Worm (Caenorhabditis elegans) whole organism, L4/young adult: ENCODE data around the gene F11D11.3.

Experiments used
- W03F9.2 ChIP-seq: fragments of 150-350 bp; optimal IDR thresholded peaks from 2 replicates; lab custom pipeline; 2014; ENCODE audit warnings: missing biosample characterization, missing genetic modification characterization
- dao-5 ChIP-seq: sonication (generic microtip); optimal IDR thresholded peaks from 2 replicates; lab custom pipeline; 2016; ENCODE audit warnings: missing genotype, missing genetic modification characterization, moderate library complexity, missing compliant biosample characterization
- him-1 ChIP-seq: sonication (generic microtip); optimal IDR thresholded peaks from 2 replicates; lab custom pipeline; 2016; ENCODE audit warnings: missing genotype, missing genetic modification reagents, missing genetic modification characterization, missing compliant biosample characterization

DNA sequence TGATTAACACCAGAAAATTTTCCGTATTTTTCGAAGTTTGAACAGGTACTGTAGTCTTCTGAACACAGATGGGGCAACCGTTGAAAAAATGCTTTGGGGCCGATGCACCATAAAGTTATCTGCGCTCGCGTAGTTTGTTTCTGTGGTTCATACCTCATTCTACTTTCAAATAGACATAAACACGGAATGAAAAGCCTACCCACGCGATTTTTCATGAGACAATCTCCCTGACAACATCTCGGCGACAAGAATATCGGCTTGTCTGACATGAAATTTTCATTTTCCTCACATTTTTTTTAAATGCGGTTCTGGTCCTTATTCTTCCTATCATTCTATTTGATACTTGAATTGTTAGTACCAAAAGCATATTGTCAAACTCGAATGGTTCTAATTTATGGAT is 12.7 kb upstream of the F11D11.3 start, which contains the start of gene clec-257:
- TF ChIP-seq him-1 (tag; lab: Kevin White, UChicago), result no peak
- no peak for TF ChIP-seq W03F9.2 (tag; lab: Kevin White, UChicago)
- no peak for TF ChIP-seq dao-5
